Worm (Caenorhabditis elegans): ENCODE results near the gene Y56A3A.41.

- TF ChIP-seq ztf-4 (tag; optimal IDR thresholded peaks at IDR 0.05) = no peak
- TF ChIP-seq C16A3.4 (tag; optimal IDR thresholded peaks at IDR 0.05) = no peak
- no peak for TF ChIP-seq unc-62 (GFP tag; optimal IDR thresholded peaks at IDR 0.05)
- no peak for TF ChIP-seq aly-2 (tag; optimal IDR thresholded peaks at IDR 0.05)
- TF ChIP-seq ceh-82 (tag; optimal IDR thresholded peaks at IDR 0.05) = no peak
- TF ChIP-seq ces-1 (GFP tag; optimal IDR thresholded peaks at IDR 0.05) = no peak
- no peak for TF ChIP-seq nhr-76 (tag; optimal IDR thresholded peaks at IDR 0.05)
- TF ChIP-seq nhr-28 (tag; optimal IDR thresholded peaks at IDR 0.05) = no peak
- TF ChIP-seq nhr-12 (tag; optimal IDR thresholded peaks at IDR 0.05) = no peak
- TF ChIP-seq fkh-10 (GFP tag; optimal IDR thresholded peaks at IDR 0.05) = no peak
- TF ChIP-seq tbx-2 (tag; optimal IDR thresholded peaks at IDR 0.05) = no peak
- no peak for TF ChIP-seq unc-130 (tag; optimal IDR thresholded peaks at IDR 0.05)
- no peak for TF ChIP-seq ceh-8 (GFP tag; optimal IDR thresholded peaks at IDR 0.05)
Observed at ce11 chrIII:11896652-11897051, 3.8 kb upstream of the Y56A3A.41 start.
